Worm (Caenorhabditis elegans): ENCODE measurements around the gene lelo-3.

The lelo-3 gene

DNA sequence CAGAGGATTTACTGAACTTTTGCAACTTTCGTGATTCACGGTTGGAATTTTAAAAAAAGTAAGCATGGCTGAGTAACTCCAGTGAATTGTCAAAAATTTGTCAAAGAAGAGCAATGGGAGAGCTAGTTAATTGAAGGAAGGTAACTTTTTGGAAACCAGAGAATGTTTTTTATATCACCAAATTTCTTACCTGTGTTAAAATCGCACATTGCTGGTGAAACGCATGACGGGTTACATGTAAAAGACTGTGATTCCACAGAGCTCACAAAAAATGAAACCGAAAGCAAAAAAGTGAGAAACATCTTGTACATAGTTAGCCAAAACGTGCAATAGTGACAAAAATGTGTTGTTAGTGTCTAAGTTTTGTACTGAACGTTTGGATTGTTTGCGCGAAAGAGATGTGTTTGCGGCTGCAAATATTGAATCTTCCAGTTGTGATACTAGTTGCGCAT is 23.2 kb downstream of the lelo-3 start, which contains the start of gene F22F4.9:
TSS of gene F22F4.9 (minus strand) at position 402 of the 452 bp plus-strand sequence.
- no peak for TF ChIP-seq ama-1 (optimal IDR thresholded peaks at IDR 0.05)
- no peak for TF ChIP-seq ttx-3 (tag; optimal IDR thresholded peaks at IDR 0.05)
- TF ChIP-seq Y22D7AL.16 (tag; optimal IDR thresholded peaks at IDR 0.05), result no peak
- no peak for TF ChIP-seq ahr-1 (tag; optimal IDR thresholded peaks at IDR 0.05)
- no peak for TF ChIP-seq ceh-22 (tag; optimal IDR thresholded peaks at IDR 0.05)
- no peak for TF ChIP-seq elt-2 (tag; optimal IDR thresholded peaks at IDR 0.05)
- no peak for TF ChIP-seq ceh-34 (tag; optimal IDR thresholded peaks at IDR 0.05)
- no peak for TF ChIP-seq che-1 (tag; optimal IDR thresholded peaks at IDR 0.05)
- no peak for TF ChIP-seq ref-2 (tag; optimal IDR thresholded peaks at IDR 0.05)
- TF ChIP-seq hlh-15 (tag; optimal IDR thresholded peaks at IDR 0.05), result no peak
- TF ChIP-seq npax-4 (tag; optimal IDR thresholded peaks at IDR 0.05), result no peak
- no peak for TF ChIP-seq C08G9.2 (tag; optimal IDR thresholded peaks at IDR 0.05)
- no peak for TF ChIP-seq pha-2 (tag; optimal IDR thresholded peaks at IDR 0.05)
- no peak for TF ChIP-seq zip-5 (tag; optimal IDR thresholded peaks at IDR 0.05)

DNA sequence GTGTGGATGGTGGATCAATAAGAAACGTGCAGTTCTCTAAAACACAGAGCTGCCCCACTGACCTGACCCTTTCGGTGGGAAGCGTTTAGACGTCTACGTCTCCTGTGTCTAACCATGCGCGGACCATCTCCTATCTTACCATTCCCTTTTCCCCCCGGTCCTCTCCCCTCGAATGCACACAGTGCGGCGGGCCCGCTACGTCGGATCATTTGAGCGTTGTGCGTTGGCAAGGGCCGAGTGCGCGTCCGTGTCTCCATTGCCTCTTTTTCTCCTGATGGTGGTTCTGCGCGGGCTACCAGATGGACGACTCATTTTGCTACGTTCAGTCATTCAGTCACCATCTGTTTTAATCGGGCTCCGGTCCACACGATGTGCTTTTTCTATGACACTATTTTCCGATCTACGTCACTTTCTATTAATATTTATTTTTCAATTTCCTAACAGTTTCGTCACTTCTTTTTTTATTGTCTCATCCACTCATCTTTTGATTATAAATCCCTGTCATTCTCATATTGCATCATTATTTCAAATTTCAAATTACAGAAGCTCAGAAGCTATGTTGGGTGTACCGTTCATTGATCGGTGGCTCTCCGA is 26.7 kb downstream of the lelo-3 start, which contains the start of gene inx-3:
TSS of gene inx-3 (plus strand) at position 544 of the 594 bp plus-strand sequence.
- TF ChIP-seq hlh-6 (tag; optimal IDR thresholded peaks at IDR 0.05) (peak; percentile 32), hlh-8 (tag; optimal IDR thresholded peaks at IDR 0.05) (peak; percentile 22), ceh-2 (tag; optimal IDR thresholded peaks at IDR 0.05) (peak; percentile 17), T23F11.4 (GFP tag; optimal IDR thresholded peaks at IDR 0.05) (peak; percentile 48), nhr-11 (tag; optimal IDR thresholded peaks at IDR 0.05) (no peak), npax-4 (tag; optimal IDR thresholded peaks at IDR 0.05) (no peak), ceh-31 (tag; optimal IDR thresholded peaks at IDR 0.05) (peak; percentile 43), sdc-2 (tag; optimal IDR thresholded peaks at IDR 0.05) (peak; percentile 42), ceh-34 (tag; optimal IDR thresholded peaks at IDR 0.05) (peak; percentile 56), C08G9.2 (tag; optimal IDR thresholded peaks at IDR 0.05) (peak; percentile 24), syd-9 (tag; optimal IDR thresholded peaks at IDR 0.05) (peak; percentile 29), sox-4 (tag; optimal IDR thresholded peaks at IDR 0.05) (no peak), nhr-232 (tag; optimal IDR thresholded peaks at IDR 0.05) (peak; percentile 24), eyg-1 (tag; optimal IDR thresholded peaks at IDR 0.05) (peak; percentile 40), ttx-3 (tag; optimal IDR thresholded peaks at IDR 0.05) (no peak), unc-55 (GFP tag; optimal IDR thresholded peaks at IDR 0.05) (no peak), tbx-2 (tag; optimal IDR thresholded peaks at IDR 0.05) (peak; percentile 63), ref-2 (tag; optimal IDR thresholded peaks at IDR 0.05) (peak; percentile 38), ets-4 (tag; optimal IDR thresholded peaks at IDR 0.05) (no peak)

DNA sequence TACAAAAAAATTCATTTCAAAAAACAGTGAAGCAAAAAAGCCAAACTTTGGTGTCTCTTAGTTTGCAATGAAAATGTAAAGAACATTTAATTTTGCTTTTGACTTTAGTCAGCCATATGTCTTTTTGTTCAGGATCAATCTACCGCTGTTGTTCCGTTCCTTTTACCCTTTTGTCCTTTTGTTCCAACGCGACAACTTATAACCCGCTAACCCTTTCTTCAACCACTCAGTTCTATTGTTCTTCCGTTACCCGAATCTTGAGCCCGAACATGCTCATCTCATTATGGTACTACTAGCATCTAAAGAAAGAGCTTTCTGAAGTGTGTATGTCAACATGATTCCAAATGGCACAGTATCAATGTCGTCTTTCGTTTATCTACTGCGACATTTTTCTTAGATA is 28.4 kb downstream of the lelo-3 start:
- TF ChIP-seq fax-1 (tag; optimal IDR thresholded peaks at IDR 0.05), result no peak
- no peak for TF ChIP-seq K09A11.1 (tag; optimal IDR thresholded peaks at IDR 0.05; ENCODE audit: insufficient read depth)
- peak; percentile 66 for TF ChIP-seq sox-2 (GFP tag; IDR thresholded peaks at IDR 0.05)

DNA sequence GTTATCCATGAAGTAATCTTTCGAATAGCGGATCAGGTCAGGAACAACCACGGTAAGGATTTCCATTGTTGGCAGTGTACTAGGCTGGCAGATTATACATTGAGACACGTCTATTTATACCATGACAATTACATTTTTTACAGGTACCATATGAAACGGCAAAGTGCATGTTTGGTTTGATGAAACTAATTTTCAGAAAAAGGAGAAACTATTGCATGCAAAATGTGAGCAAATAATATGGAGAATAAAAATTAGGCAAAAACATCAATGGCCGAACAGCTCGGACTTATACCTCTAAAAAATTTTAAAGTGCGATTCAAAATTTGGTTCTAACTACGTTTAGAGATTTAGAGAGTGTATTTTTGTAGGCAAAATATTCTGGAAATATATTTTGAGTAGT is 29.6 kb downstream of the lelo-3 start, which contains the start of gene F22F4.5:
TSS of gene F22F4.5 (minus strand) at position 101 of the 400 bp plus-strand sequence.
- TF ChIP-seq Y22D7AL.16 (tag; optimal IDR thresholded peaks at IDR 0.05) (no peak), ztf-16 (tag; optimal IDR thresholded peaks at IDR 0.05) (no peak), ceh-6 (GFP tag; optimal IDR thresholded peaks at IDR 0.05) (no peak), ceh-45 (GFP tag; IDR thresholded peaks at IDR 0.05) (no peak), C08G9.2 (tag; optimal IDR thresholded peaks at IDR 0.05) (no peak), sox-4 (tag; optimal IDR thresholded peaks at IDR 0.05) (no peak), unc-55 (GFP tag; optimal IDR thresholded peaks at IDR 0.05) (no peak), rnt-1 (tag; optimal IDR thresholded peaks at IDR 0.05) (no peak), zip-5 (tag; optimal IDR thresholded peaks at IDR 0.05) (no peak), madf-2 (tag; optimal IDR thresholded peaks at IDR 0.05) (no peak), hlh-8 (tag; optimal IDR thresholded peaks at IDR 0.05) (no peak), T23F11.4 (GFP tag; optimal IDR thresholded peaks at IDR 0.05) (no peak), npax-4 (tag; optimal IDR thresholded peaks at IDR 0.05) (no peak), F13H6.1 (tag; optimal IDR thresholded peaks at IDR 0.05) (no peak), sdc-2 (tag; optimal IDR thresholded peaks at IDR 0.05) (no peak)
